Worm (Caenorhabditis elegans) whole organism, L3 larva: Measurements from ENCODE around the gene eor-1.

ENCODE experiments used
- R02D3.7 ChIP-seq: fragments of 150-350 bp; optimal IDR thresholded peaks from 2 replicates; lab custom pipeline; 2014; ENCODE audit warnings: missing biosample characterization, missing genetic modification characterization
- aly-2 ChIP-seq: fragments of 150-350 bp; optimal IDR thresholded peaks from 2 replicates; lab custom pipeline; 2014; ENCODE audit warnings: missing biosample characterization, missing genetic modification characterization
- ama-1 ChIP-seq: fragments of 150-350 bp; optimal IDR thresholded peaks from 2 replicates; lab custom pipeline; 2018
- ceh-28 ChIP-seq: fragments of 150-350 bp; optimal IDR thresholded peaks from 2 replicates; lab custom pipeline; 2014; ENCODE audit warnings: missing biosample characterization, missing genetic modification reagents, missing genetic modification characterization
- ceh-82 ChIP-seq: fragments of 150-350 bp; optimal IDR thresholded peaks from 2 replicates; lab custom pipeline; 2014; ENCODE audit warnings: missing biosample characterization, missing genetic modification characterization
- ceh-9 ChIP-seq: sonication (generic microtip); optimal IDR thresholded peaks from 2 replicates; lab custom pipeline; 2018; ENCODE audit warnings: missing biosample characterization, missing genetic modification characterization
- daf-12 ChIP-seq: fragments of 150-350 bp; optimal IDR thresholded peaks from 2 replicates; lab custom pipeline; 2014; ENCODE audit warnings: missing biosample characterization, missing genetic modification reagents, missing genetic modification characterization
- egl-27 ChIP-seq: sonication (generic microtip); optimal IDR thresholded peaks from 4 replicates; lab custom pipeline; 2017; ENCODE audit warnings: missing biosample characterization, missing genetic modification reagents, missing genetic modification characterization
- egl-5 ChIP-seq: fragments of 150-350 bp; optimal IDR thresholded peaks from 2 replicates; lab custom pipeline; 2017; ENCODE audit warnings: missing biosample characterization, missing genetic modification reagents, missing genetic modification characterization, inconsistent platforms
- elt-1 ChIP-seq: fragments of 150-350 bp; optimal IDR thresholded peaks from 2 replicates; lab custom pipeline; 2014; ENCODE audit warnings: missing biosample characterization, missing genetic modification characterization
- elt-2 ChIP-seq: sonication (generic microtip); optimal IDR thresholded peaks from 2 replicates; lab custom pipeline; 2016; ENCODE audit warnings: missing genetic modification reagents, mild to moderate bottlenecking, missing genetic modification characterization, missing compliant biosample characterization
- eor-1 ChIP-seq, 2 experiments: fragments of 150-350 bp; optimal IDR thresholded peaks; 2 replicates each; lab custom pipeline; 2014 to 2018; ENCODE audit warnings: missing biosample characterization in 2 of 2, missing genetic modification characterization in 2 of 2
- fkh-10 ChIP-seq: sonication (generic microtip); optimal IDR thresholded peaks from 2 replicates; lab custom pipeline; 2017; ENCODE audit warnings: missing biosample characterization, missing genetic modification reagents, missing genetic modification characterization
- fkh-2 ChIP-seq: fragments of 150-350 bp; optimal IDR thresholded peaks from 2 replicates; lab custom pipeline; 2014; ENCODE audit warnings: missing biosample characterization, missing genetic modification reagents, missing genetic modification characterization
- fos-1 ChIP-seq: fragments of 150-350 bp; optimal IDR thresholded peaks from 2 replicates; lab custom pipeline; 2014; ENCODE audit warnings: missing biosample characterization, missing genetic modification characterization
- hmg-11 ChIP-seq: sonication (generic microtip); optimal IDR thresholded peaks from 2 replicates; lab custom pipeline; 2016; ENCODE audit warnings: missing genetic modification characterization, missing compliant biosample characterization
- lin-15B ChIP-seq: fragments of 150-350 bp; optimal IDR thresholded peaks from 2 replicates; lab custom pipeline; 2014; ENCODE audit warnings: missing biosample characterization, missing genetic modification characterization
- lin-39 ChIP-seq: fragments of 150-350 bp; optimal IDR thresholded peaks from 2 replicates; lab custom pipeline; 2018; ENCODE audit warnings: missing biosample characterization, missing genetic modification reagents, missing genetic modification characterization
- lsy-12 ChIP-seq: sonication (generic microtip); optimal IDR thresholded peaks from 2 replicates; lab custom pipeline; 2016; ENCODE audit warnings: mild to moderate bottlenecking, missing genetic modification characterization, missing compliant biosample characterization
- mdl-1 ChIP-seq: fragments of 150-350 bp; optimal IDR thresholded peaks from 2 replicates; lab custom pipeline; 2014; ENCODE audit warnings: missing biosample characterization, missing genetic modification characterization
- nfya-1 ChIP-seq: sonication (generic microtip); optimal IDR thresholded peaks from 2 replicates; lab custom pipeline; 2017; ENCODE audit warnings: missing genetic modification characterization, mild to moderate bottlenecking, missing compliant biosample characterization, antibody characterized with exemption, moderate library complexity; ENCODE audit not compliant: insufficient read depth
- nhr-237 ChIP-seq: fragments of 150-350 bp; optimal IDR thresholded peaks from 2 replicates; lab custom pipeline; 2014; ENCODE audit warnings: missing biosample characterization, missing genetic modification characterization
- nhr-25 ChIP-seq: sonication (generic microtip); optimal IDR thresholded peaks from 2 replicates; lab custom pipeline; 2017; ENCODE audit warnings: missing biosample characterization, missing genetic modification characterization
- nhr-28 ChIP-seq: fragments of 150-350 bp; optimal IDR thresholded peaks from 2 replicates; lab custom pipeline; 2014; ENCODE audit warnings: missing biosample characterization, missing genetic modification characterization
- nhr-76 ChIP-seq: fragments of 150-350 bp; sonication (generic microtip); optimal IDR thresholded peaks from 5 replicates; lab custom pipeline; 2014; ENCODE audit warnings: missing biosample characterization, missing genetic modification characterization
- nhr-77 ChIP-seq: fragments of 150-350 bp; optimal IDR thresholded peaks from 2 replicates; lab custom pipeline; 2014; ENCODE audit warnings: missing biosample characterization, missing genetic modification characterization
- pha-4 ChIP-seq: fragments of 150-350 bp; optimal IDR thresholded peaks from 2 replicates; lab custom pipeline; 2014; ENCODE audit warnings: missing biosample characterization, missing genetic modification reagents, missing genetic modification characterization
- pqm-1 ChIP-seq: fragments of 150-350 bp; optimal IDR thresholded peaks from 2 replicates; lab custom pipeline; 2017; ENCODE audit warnings: missing biosample characterization, missing genetic modification characterization, inconsistent platforms
- sea-2 ChIP-seq: fragments of 150-350 bp; sonication (generic microtip); optimal IDR thresholded peaks from 4 replicates; lab custom pipeline; 2014; ENCODE audit warnings: missing biosample characterization, missing genetic modification reagents, missing genetic modification characterization
- skn-1 ChIP-seq: fragments of 150-350 bp; optimal IDR thresholded peaks from 2 replicates; lab custom pipeline; 2014; ENCODE audit warnings: missing biosample characterization, missing genetic modification characterization
- snpc-4 ChIP-seq: fragments of 150-350 bp; optimal IDR thresholded peaks from 2 replicates; lab custom pipeline; 2014; ENCODE audit warnings: missing biosample characterization, missing genetic modification characterization
- tbx-2 ChIP-seq: sonication (generic microtip); optimal IDR thresholded peaks from 2 replicates; lab custom pipeline; 2016; ENCODE audit warnings: mild to moderate bottlenecking, missing genetic modification characterization, missing compliant biosample characterization
- unc-39 ChIP-seq: sonication (generic microtip); optimal IDR thresholded peaks from 4 replicates; lab custom pipeline; 2017; ENCODE audit warnings: missing biosample characterization, missing genetic modification characterization
- unc-62 ChIP-seq: fragments of 150-350 bp; sonication (generic microtip); optimal IDR thresholded peaks from 4 replicates; lab custom pipeline; 2014; ENCODE audit warnings: missing biosample characterization, missing genetic modification reagents, missing genetic modification characterization
- ztf-4 ChIP-seq: fragments of 150-350 bp; optimal IDR thresholded peaks from 2 replicates; lab custom pipeline; 2014; ENCODE audit warnings: missing biosample characterization, missing genetic modification characterization

Gene eor-1

DNA sequence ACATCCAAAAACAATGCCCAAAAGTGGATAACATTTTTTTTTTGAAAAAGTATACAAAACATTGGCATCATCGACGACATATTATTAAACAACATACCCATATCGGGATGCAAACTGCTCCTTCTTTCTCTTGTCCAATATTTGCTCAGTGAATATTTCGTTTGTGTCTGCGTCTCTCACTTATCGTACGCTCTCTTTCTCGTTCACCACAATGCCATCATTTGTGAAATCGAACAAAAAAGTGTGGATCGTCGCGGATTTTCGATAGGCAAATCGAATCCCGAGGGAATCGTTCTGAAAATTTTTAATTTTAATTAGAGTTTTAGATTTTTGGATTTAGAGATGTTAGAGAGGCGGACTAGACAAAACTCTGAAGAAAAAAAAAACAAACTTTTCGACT is 47.8 kb upstream of the eor-1 start, which contains the start of gene tat-2:
tat-2 (minus strand) TSS at position 101 of the 400 bp plus-strand sequence.
- no peak for TF ChIP-seq lin-39 (tag; lab: Kevin White, UChicago)
- peak; percentile 58 for TF ChIP-seq pha-4 (tag; lab: Kevin White, UChicago)

DNA sequence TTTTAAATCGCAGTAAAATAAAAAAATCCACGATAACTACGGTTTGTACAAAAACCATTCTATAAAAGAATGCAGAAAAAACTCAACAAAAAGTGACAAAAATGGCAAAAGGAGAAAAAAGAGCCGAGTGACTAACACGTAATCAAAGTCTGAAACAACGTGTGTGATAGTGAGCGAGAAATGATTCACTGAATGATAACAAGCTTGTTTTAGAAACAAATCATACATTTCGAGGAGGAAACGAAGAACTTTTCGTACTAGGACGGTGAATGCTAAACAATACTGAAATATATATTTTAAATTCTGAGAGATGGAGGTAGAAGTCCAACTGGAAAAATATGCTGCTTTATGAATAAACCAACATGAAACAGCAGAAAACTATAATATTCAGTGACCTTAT is 43.1 kb upstream of the eor-1 start:
- TF ChIP-seq tbx-2 (tag; lab: Kevin White, UChicago) (no peak), pqm-1 (tag; lab: Kevin White, UChicago) (peak; percentile 65), elt-2 (tag; lab: Kevin White, UChicago) (peak; percentile 61)

DNA sequence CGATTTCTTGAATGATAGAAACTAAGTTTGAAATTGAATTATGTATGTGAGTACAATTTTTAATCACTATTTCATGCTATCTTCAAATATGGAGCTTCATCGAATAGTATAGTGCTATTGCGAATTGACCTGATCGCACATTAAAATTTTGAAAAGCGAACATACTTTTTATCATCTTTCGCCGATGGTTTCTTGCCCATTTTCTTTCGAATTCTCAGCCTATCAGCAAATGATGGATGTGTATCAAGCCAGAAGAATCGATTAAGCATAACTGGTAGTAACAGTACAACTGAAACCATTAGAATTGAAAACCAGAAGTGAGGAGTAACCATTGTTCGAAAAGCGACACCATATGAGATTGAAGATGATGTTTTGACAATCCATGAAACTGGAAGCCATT is 30.7 kb upstream of the eor-1 start:
- TF ChIP-seq unc-39 (tag; lab: Kevin White, UChicago) (no peak), nhr-28 (tag; lab: Kevin White, UChicago) (no peak), snpc-4 (tag; lab: Kevin White, UChicago) (no peak), R02D3.7 (tag; lab: Kevin White, UChicago) (no peak), aly-2 (tag; lab: Kevin White, UChicago) (no peak), fkh-10 (no peak), fos-1 (tag; lab: Kevin White, UChicago) (no peak), ztf-4 (no peak), sea-2 (no peak), elt-1 (no peak), unc-62 (GFP tag; lab: Kevin White, UChicago) (no peak), nhr-77 (tag; lab: Kevin White, UChicago) (no peak), ama-1 (no peak), lsy-12 (tag; lab: Kevin White, UChicago) (no peak), ceh-9 (tag; lab: Kevin White, UChicago) (no peak), ceh-82 (tag; lab: Kevin White, UChicago) (no peak)

DNA sequence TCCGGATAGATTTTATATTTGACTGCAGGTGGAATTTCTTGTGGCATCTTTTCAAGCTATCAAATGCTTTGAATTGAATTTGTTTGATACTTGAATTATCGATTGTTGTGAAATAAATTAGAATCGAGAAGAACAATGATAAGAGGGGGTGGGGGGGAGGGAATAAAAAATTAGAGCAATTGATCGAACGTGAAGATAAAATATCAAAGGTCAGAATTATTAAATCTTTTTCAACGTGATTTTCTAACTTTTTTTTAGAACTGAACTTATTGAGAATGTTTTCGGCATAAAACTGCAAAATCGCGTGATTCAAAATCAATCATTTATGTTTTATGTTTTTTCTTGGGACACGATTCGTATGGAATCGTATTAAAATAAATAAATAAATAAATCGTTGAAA is 28.2 kb upstream of the eor-1 start, which contains the start of gene mpz-4:
mpz-4 (minus strand) TSS at position 101 of the 400 bp plus-strand sequence.
- TF ChIP-seq fkh-10: no peak
- no peak for TF ChIP-seq nhr-76
- no peak for TF ChIP-seq sea-2
- no peak for TF ChIP-seq unc-62 (GFP tag; lab: Kevin White, UChicago)
- TF ChIP-seq snpc-4 (tag; lab: Kevin White, UChicago): no peak
- TF ChIP-seq nhr-237 (tag; lab: Kevin White, UChicago): no peak
- TF ChIP-seq ama-1: no peak
- no peak for TF ChIP-seq egl-5 (tag; lab: Kevin White, UChicago)
- no peak for TF ChIP-seq lin-15B (tag; lab: Kevin White, UChicago)
- no peak for TF ChIP-seq eor-1 (tag; optimal IDR thresholded peaks at IDR 0.05; lab: Kevin White, UChicago)
- no peak for TF ChIP-seq aly-2 (tag; lab: Kevin White, UChicago)
- TF ChIP-seq elt-1: no peak
- TF ChIP-seq unc-39 (tag; lab: Kevin White, UChicago): no peak
- TF ChIP-seq nfya-1 (tag; lab: Kevin White, UChicago): no peak
- no peak for TF ChIP-seq tbx-2 (tag; lab: Kevin White, UChicago)
- TF ChIP-seq mdl-1 (tag; lab: Kevin White, UChicago): no peak
- TF ChIP-seq ceh-9 (tag; lab: Kevin White, UChicago): no peak
- no peak for TF ChIP-seq elt-2 (tag; lab: Kevin White, UChicago)

DNA sequence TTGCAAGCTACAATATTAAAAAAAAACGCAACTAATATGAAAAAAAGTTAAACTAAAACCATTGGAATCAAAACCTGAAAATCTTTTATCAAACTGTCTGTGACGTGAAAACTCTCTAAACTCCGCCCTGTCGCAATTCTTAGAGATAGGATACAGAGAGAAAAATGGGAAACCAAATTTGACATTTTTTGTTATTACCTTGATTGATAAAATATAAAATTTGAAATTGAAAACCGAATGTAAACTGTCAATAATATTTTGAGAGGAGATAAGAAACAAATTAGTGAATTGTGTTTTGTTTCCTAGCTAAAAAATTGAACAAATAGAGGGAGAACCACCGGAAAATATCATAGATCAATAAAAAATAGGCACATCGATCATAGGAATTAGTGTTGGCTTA is 22.9 kb upstream of the eor-1 start:
- TF ChIP-seq egl-27 (no peak), hmg-11 (no peak), ama-1 (no peak), daf-12 (no peak), ceh-28 (tag; lab: Kevin White, UChicago) (no peak), aly-2 (tag; lab: Kevin White, UChicago) (no peak), fkh-2 (tag; lab: Kevin White, UChicago) (no peak), nhr-25 (no peak), pqm-1 (tag; lab: Kevin White, UChicago) (peak; percentile 37), skn-1 (no peak), elt-2 (tag; lab: Kevin White, UChicago) (peak; percentile 69), fos-1 (tag; lab: Kevin White, UChicago) (no peak)
- TF ChIP-seq, all 47 proteins: peak for 2
